Worm (Caenorhabditis elegans): Measurements from ENCODE around the gene slc-17.5.

DNA sequence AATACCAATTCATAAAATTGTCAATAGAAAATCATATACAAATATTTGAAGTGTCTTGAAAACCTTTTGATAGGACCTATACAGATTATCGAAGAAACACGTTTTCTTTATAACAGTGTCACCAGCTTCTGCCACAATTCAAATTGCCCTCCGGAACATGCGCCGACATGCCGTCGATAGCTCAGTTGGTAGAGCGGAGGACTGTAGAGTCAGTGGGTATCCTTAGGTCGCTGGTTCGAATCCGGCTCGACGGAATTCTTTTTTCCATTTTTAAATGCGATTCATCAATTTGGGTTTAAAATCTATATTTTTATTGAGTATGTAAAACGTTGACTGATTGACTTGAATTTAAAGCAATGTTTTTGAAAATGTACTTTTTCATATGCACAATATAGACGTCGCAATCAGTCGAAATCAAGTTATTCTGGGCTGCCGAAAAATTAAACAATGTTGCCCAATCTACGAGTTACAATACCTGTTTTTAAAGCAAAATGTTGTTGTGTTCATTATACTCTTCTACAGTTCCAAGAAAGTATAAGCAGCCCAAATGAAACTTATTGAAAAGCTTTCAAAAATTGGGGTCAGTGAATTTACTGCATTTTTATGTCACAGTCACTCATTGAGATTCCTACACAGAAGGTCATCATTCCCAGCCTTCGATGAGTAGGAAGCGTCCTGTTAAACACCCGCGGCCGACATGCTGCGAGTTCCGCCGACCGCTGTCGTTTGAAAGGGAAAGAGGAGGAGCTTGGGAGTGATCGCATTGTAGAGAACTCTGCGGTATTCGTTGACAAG, 37.2 kb downstream of the slc-17.5 start:
- no peak for TF ChIP-seq lin-11 (tag; optimal IDR thresholded peaks at IDR 0.05)
- TF ChIP-seq nhr-11 (tag; optimal IDR thresholded peaks at IDR 0.05), result no peak
- no peak for TF ChIP-seq rnt-1 (tag; optimal IDR thresholded peaks at IDR 0.05)
- no peak for TF ChIP-seq fkh-10 (GFP tag; optimal IDR thresholded peaks at IDR 0.05)
- no peak for TF ChIP-seq hlh-13 (GFP tag; optimal IDR thresholded peaks at IDR 0.05)
- no peak for TF ChIP-seq tbx-2 (tag; optimal IDR thresholded peaks at IDR 0.05)
- TF ChIP-seq unc-42 (tag; optimal IDR thresholded peaks at IDR 0.05), result no peak
- TF ChIP-seq lim-6 (tag; optimal IDR thresholded peaks at IDR 0.05), result no peak
